Fruit fly (Drosophila melanogaster) S2 (cell line): ENCODE measurements around the gene Faa.

ENCODE experiments used
- CG8478 ChIP-seq: fragments of >200 bp; optimal IDR thresholded peaks from 2 replicates; lab custom pipeline; 2018
- CTCF ChIP-seq, 2 experiments: fragments of >200 bp; optimal IDR thresholded peaks; 2 replicates each; lab custom pipeline; 2018

- TF ChIP-seq CG8478 (lab: Kevin White, UChicago) (no peak), CTCF (optimal IDR thresholded peaks at IDR 0.05; lab: Kevin White, UChicago) (no peak)
Measured at dm6 chr3L:4035499-4035898, 38.3 kb downstream of the Faa start, which contains the start of gene Gr64f.
